Worm (Caenorhabditis elegans): ENCODE results near the gene C25D7.9.
"Not testable (repeated sequence)": the region's sequence is repeated elsewhere in the genome, so short reads cannot be mapped to it uniquely, and the experiment has no call there.

The C25D7.9 gene

DNA sequence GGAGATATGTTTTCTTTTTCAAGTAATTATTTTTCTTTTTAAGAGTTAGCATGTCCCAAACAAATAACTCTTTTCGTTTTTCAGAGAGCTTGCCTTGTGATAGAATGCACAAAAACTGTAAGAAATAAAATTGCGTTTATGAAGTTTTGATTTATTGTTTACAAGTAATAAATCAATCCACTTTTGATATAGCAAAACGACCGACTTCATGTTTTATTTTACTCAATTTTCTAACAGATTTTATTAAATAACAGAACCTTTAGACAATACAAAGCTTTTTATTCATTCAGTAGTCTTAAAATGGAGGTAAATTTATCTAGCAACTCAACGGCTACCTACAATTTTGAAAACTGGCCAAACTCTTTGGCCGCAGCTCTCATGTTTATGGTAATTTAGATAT lies 29.8 kb downstream of the C25D7.9 start, which contains the start of gene srx-78:
Gene srx-78 (plus strand): TSS at position 301 of the 400 bp plus-strand sequence.
- TF ChIP-seq fos-1 (tag; optimal IDR thresholded peaks at IDR 0.05) = no peak
- TF ChIP-seq mbf-1 (tag; optimal IDR thresholded peaks at IDR 0.05) = no peak
- TF ChIP-seq sem-4 (tag; optimal IDR thresholded peaks at IDR 0.05) = no peak
- no peak for TF ChIP-seq nhr-10 (tag; optimal IDR thresholded peaks at IDR 0.05)
- TF ChIP-seq ztf-1 (GFP tag; conservative IDR thresholded peaks at IDR 0.05) = no peak
- no peak for TF ChIP-seq peb-1 (tag; optimal IDR thresholded peaks at IDR 0.05)
- no peak for TF ChIP-seq zag-1 (tag; optimal IDR thresholded peaks at IDR 0.05)
- TF ChIP-seq unc-62 (GFP tag; optimal IDR thresholded peaks at IDR 0.05) = no peak
- no peak for TF ChIP-seq unc-55 (GFP tag; optimal IDR thresholded peaks at IDR 0.05)
- no peak for TF ChIP-seq C34F6.9 (tag; optimal IDR thresholded peaks at IDR 0.05)
- no peak for TF ChIP-seq unc-39 (tag; optimal IDR thresholded peaks at IDR 0.05)
- TF ChIP-seq nhr-6 (tag; optimal IDR thresholded peaks at IDR 0.05) = no peak
- no peak for TF ChIP-seq crh-2 (tag; optimal IDR thresholded peaks at IDR 0.05)
- no peak for TF ChIP-seq ztf-11 (tag; optimal IDR thresholded peaks at IDR 0.05)
- no peak for TF ChIP-seq Y55F3AM.14 (GFP tag; optimal IDR thresholded peaks at IDR 0.05)

DNA sequence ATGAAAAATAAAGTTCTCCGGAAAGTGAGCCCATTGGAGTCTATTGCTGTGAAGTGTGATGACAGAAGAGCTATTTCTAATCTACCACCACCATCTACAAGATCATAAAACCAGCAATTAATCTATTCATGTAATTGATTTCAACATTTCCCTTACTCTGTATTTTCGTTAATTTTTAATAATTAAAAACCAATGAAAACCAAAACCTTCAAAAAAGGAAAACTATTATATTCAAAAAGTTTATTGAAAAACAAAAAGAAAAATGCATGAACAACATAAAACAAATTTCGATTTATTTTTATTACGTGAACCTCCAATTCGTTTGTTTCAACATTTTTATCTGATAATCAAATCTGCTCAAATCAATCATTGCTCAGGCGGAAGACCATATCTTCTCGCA lies 34.5 kb downstream of the C25D7.9 start, which contains the start of gene C01G10.1:
Gene C01G10.1 (plus strand): TSS at position 301 of the 400 bp plus-strand sequence.
- TF ChIP-seq ceh-82 (tag; optimal IDR thresholded peaks at IDR 0.05) (no peak), ztf-11 (tag; optimal IDR thresholded peaks at IDR 0.05) (no peak), nhr-21 (tag; optimal IDR thresholded peaks at IDR 0.05) (no peak), elt-1 (tag; optimal IDR thresholded peaks at IDR 0.05) (no peak), zag-1 (tag; optimal IDR thresholded peaks at IDR 0.05) (no peak), dmd-4 (tag; optimal IDR thresholded peaks at IDR 0.05) (no peak), peb-1 (tag; optimal IDR thresholded peaks at IDR 0.05) (no peak), ceh-16 (tag; optimal IDR thresholded peaks at IDR 0.05) (no peak), egl-27 (tag; optimal IDR thresholded peaks at IDR 0.05) (no peak), nhr-129 (tag; optimal IDR thresholded peaks at IDR 0.05) (no peak), skn-1 (tag; optimal IDR thresholded peaks at IDR 0.05) (no peak), nhr-237 (tag; optimal IDR thresholded peaks at IDR 0.05) (no peak), sma-9 (GFP tag; optimal IDR thresholded peaks at IDR 0.05) (no peak), sma-9 (tag; optimal IDR thresholded peaks at IDR 0.05) (no peak), F13H6.1 (tag; optimal IDR thresholded peaks at IDR 0.05) (no peak), R02D3.7 (tag; optimal IDR thresholded peaks at IDR 0.05) (no peak), lin-39 (tag; optimal IDR thresholded peaks at IDR 0.05) (no peak), lin-11 (tag; optimal IDR thresholded peaks at IDR 0.05) (no peak), C34F6.9 (tag; optimal IDR thresholded peaks at IDR 0.05) (no peak)

DNA sequence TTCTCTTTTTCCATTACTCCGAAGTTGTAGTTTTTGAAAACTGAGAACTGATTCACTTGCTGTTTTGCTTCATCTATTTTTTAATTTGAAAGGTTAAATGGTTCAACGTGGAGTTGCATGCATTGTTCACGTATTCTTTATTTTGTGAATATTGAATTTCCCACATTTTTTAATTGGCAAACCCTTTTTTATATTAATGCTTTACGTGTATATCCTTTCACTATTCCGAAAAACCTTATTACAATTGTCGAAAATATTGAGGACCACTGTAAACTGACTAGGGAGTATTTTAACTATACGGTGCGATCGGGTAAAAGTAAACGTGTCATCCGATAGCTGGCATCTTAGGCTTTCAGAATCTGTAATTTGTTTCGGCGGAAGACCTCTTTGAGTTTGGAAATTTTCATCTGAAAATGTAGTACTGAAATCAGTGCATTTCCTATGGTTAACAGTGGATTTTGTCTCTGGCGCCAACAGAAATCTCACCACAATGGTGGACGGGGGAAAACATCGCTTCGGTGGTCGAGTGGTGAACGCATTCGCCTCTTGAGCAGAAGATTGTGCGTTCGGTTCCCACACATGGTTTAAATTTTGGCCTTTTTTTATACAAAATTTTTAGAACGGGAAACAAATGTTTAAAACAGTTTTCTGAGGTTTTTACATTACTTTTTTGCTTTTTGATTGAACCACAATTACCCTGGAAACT lies 41.1 kb downstream of the C25D7.9 start, which contains the start of gene C01G10.14:
Gene C01G10.14 (minus strand): TSS at position 51 of the 706 bp plus-strand sequence.
- TF ChIP-seq zag-1 (tag; optimal IDR thresholded peaks at IDR 0.05); lsy-2 (tag; optimal IDR thresholded peaks at IDR 0.05); ama-1 (optimal IDR thresholded peaks at IDR 0.05): not testable (repeated sequence)

DNA sequence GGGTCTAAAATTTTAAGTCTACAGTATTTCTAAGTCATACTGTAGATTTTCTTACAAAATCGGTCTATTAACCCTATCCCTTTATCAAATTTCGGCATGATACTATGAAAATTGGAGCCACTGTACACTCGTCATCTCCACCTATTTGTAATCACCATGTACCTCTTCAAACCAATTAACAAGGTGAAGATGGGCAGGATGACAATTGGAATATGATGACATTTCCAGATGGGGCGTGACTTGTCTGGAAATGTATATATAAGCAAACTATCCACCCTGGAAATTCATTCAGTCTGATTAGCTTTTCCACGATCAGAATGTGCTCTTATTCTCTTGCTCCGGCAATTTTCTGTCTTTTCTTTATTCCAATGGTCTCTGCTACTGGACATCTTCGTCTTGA lies 44.3 kb downstream of the C25D7.9 start, which contains the start of gene Y75B12A.2:
Gene Y75B12A.2 (plus strand): TSS at position 301 of the 400 bp plus-strand sequence.
- TF ChIP-seq egl-27 (tag; optimal IDR thresholded peaks at IDR 0.05) (no peak), ztf-1 (GFP tag; conservative IDR thresholded peaks at IDR 0.05) (no peak), unc-55 (GFP tag; optimal IDR thresholded peaks at IDR 0.05) (no peak), aly-2 (tag; optimal IDR thresholded peaks at IDR 0.05) (no peak), ZK546.5 (tag; optimal IDR thresholded peaks at IDR 0.05) (no peak), nhr-12 (tag; optimal IDR thresholded peaks at IDR 0.05) (no peak)

DNA sequence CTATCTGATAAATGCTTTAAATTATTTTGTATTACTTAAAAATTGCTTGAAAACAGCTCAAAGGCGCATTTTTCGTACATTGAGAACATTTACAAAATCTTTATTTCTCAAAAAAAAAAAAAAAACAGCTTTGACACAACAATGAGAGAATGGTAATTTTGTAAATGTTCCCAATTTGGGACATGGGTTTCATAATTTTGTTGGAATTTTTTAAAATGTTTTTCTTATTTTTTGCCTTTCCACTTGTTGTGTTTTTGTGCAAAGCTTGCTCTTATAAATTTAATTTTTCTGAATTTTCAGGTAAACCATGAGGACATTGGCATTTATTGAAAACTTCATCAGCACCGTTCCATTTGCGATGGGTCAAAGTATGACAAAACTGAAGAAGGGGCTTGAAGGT lies 46.7 kb downstream of the C25D7.9 start, which contains the start of gene T01G5.7:
Gene T01G5.7 (plus strand): TSS at position 301 of the 400 bp plus-strand sequence.
- TF ChIP-seq zag-1 (tag; optimal IDR thresholded peaks at IDR 0.05) = no peak
